Worm (Caenorhabditis elegans): ENCODE measurements around the gene T14F9.2.

T14F9.2 gene

ce11 chrX:2246908-2247307 is 12.8 kb downstream of the T14F9.2 start, which contains the start of gene AH9.1:
AH9.1 (minus strand) TSS chrX:2247008.
- no peak for TF ChIP-seq tlf-1 (GFP tag; optimal IDR thresholded peaks at IDR 0.05)
- TF ChIP-seq gei-17 (GFP tag; optimal IDR thresholded peaks at IDR 0.05) = no peak
- no peak for TF ChIP-seq zim-3 (tag; optimal IDR thresholded peaks at IDR 0.05)
- TF ChIP-seq pha-4 (tag; optimal IDR thresholded peaks at IDR 0.05) = no peak
- no peak for TF ChIP-seq Y67H2A.10 (GFP tag; conservative IDR thresholded peaks at IDR 0.05)
- TF ChIP-seq unc-62 (GFP tag; optimal IDR thresholded peaks at IDR 0.05) = no peak
- TF ChIP-seq ztf-6 (GFP tag; IDR thresholded peaks at IDR 0.05) = no peak
- no peak for TF ChIP-seq nhr-120 (GFP tag; IDR thresholded peaks at IDR 0.05)
- no peak for TF ChIP-seq mcd-1 (GFP tag; IDR thresholded peaks at IDR 0.05)
- TF ChIP-seq ceh-58 (GFP tag; IDR thresholded peaks at IDR 0.05) = no peak

ce11 chrX:2258001-2258400 is 23.9 kb downstream of the T14F9.2 start, which contains the start of gene crn-4:
crn-4 (minus strand) TSS chrX:2258101.
- TF ChIP-seq nfya-2 (GFP tag; IDR thresholded peaks at IDR 0.05) (no peak), rec-8 (tag; optimal IDR thresholded peaks at IDR 0.05) (no peak), mel-28 (tag; optimal IDR thresholded peaks at IDR 0.05; ENCODE audit: borderline replicate concordance) (no peak), atf-7 (tag; optimal IDR thresholded peaks at IDR 0.05) (no peak), pbrm-1 (GFP tag; IDR thresholded peaks at IDR 0.05) (no peak), xnd-1 (tag; optimal IDR thresholded peaks at IDR 0.05) (no peak), ztf-18 (tag; optimal IDR thresholded peaks at IDR 0.05) (no peak), rpc-1 (optimal IDR thresholded peaks at IDR 0.05) (no peak), rpc-1 (tag; optimal IDR thresholded peaks at IDR 0.05) (no peak), nhr-179 (tag; optimal IDR thresholded peaks at IDR 0.05) (no peak), hsf-1 (GFP tag; IDR thresholded peaks at IDR 0.05) (no peak), hlh-12 (tag; optimal IDR thresholded peaks at IDR 0.05) (no peak), madf-6 (GFP tag; IDR thresholded peaks at IDR 0.05) (no peak), madf-3 (GFP tag; IDR thresholded peaks at IDR 0.05) (no peak), ceh-27 (GFP tag; optimal IDR thresholded peaks at IDR 0.05) (no peak), T26A5.8 (tag; optimal IDR thresholded peaks at IDR 0.05) (no peak), repo-1 (tag; optimal IDR thresholded peaks at IDR 0.05) (no peak), efl-1 (GFP tag; optimal IDR thresholded peaks at IDR 0.05) (no peak)

- TF ChIP-seq egl-18 (GFP tag; IDR thresholded peaks at IDR 0.05) (no peak), lin-35 (GFP tag; optimal IDR thresholded peaks at IDR 0.05) (no peak), ztf-26 (tag; optimal IDR thresholded peaks at IDR 0.05) (no peak), hlh-26 (GFP tag; conservative IDR thresholded peaks at IDR 0.05) (no peak), nhr-80 (tag; optimal IDR thresholded peaks at IDR 0.05) (peak; percentile 11), cebp-1 (GFP tag; IDR thresholded peaks at IDR 0.05) (peak; percentile 60; the same call in 1 of the 2 replicates), cebp-1 (tag; optimal IDR thresholded peaks at IDR 0.05) (peak; percentile 96), attf-3 (GFP tag; conservative IDR thresholded peaks at IDR 0.05) (no peak), efl-1 (GFP tag; optimal IDR thresholded peaks at IDR 0.05) (peak; percentile 57)
Measured at ce11 chrX:2258404-2258803, 24.3 kb downstream of the T14F9.2 start.

DNA sequence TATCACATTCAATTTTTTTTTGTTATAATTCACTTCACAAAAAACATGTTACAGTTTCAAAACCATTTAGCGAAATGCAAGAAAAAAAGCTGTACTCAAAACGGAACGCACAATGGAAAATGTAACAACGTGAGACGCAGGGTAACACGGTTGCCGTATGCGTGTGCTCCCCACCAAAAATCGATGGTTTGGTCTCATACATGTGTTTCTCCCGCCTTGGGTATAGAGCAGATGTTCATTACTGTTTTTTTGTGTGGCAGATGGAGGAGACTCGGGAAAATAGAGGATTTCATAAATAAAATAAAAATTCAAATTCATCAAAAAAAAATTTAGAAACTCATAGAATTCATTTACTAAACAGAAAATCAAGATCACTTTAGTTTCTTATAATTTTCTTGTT is 26.9 kb downstream of the T14F9.2 start, which contains the start of gene AH9.3:
Gene AH9.3, minus strand, starts transcription at position 101 of the 400 bp plus-strand sequence.
- TF ChIP-seq nhr-80 (tag; optimal IDR thresholded peaks at IDR 0.05) (peak; percentile 6), F37B4.10 (GFP tag; IDR thresholded peaks at IDR 0.05) (no peak)

All from whole organism, young adult.